Fruit fly (Drosophila melanogaster) whole organism, embryonic: ENCODE measurements around the gene CG7702.

ENCODE experiments used
- Abd-B ChIP-seq: fragments of 200-800 bp; sonication (Bioruptor generic); optimal IDR thresholded peaks from 2 replicates; lab custom pipeline; 2018; ENCODE audit warnings: missing biosample characterization, mild to moderate bottlenecking, missing genetic modification characterization, moderate library complexity
- Antp ChIP-seq: fragments of 200-800 bp; sonication (Bioruptor generic); optimal IDR thresholded peaks from 3 replicates; lab custom pipeline; 2016; ENCODE audit warnings: missing biosample characterization, missing genetic modification characterization
- Awh ChIP-seq: fragments of 200-800 bp; sonication (Bioruptor generic); IDR thresholded peaks from 2 replicates; pipeline ENCODE4, ENCODE4 v1.3.6; 2022; ENCODE audit warnings: missing biosample characterization, missing genetic modification characterization
- CG10543 ChIP-seq: fragments of 200-800 bp; sonication (Bioruptor generic); optimal IDR thresholded peaks from 3 replicates; lab custom pipeline; 2017; ENCODE audit warnings: missing biosample characterization, mild to moderate bottlenecking, missing genetic modification characterization, moderate library complexity
- CG10654 ChIP-seq: fragments of 200-800 bp; sonication (Bioruptor generic); optimal IDR thresholded peaks from 2 replicates; lab custom pipeline; 2016; ENCODE audit warnings: missing biosample characterization, missing genetic modification characterization
- CG12104 ChIP-seq: fragments of 200-800 bp; sonication (Bioruptor generic); optimal IDR thresholded peaks from 3 replicates; lab custom pipeline; 2016; ENCODE audit warnings: missing biosample characterization, missing genetic modification characterization
- CG12219 ChIP-seq: fragments of 200-800 bp; sonication (Bioruptor generic); optimal IDR thresholded peaks from 3 replicates; lab custom pipeline; 2018; ENCODE audit warnings: missing biosample characterization, mild to moderate bottlenecking, missing genetic modification characterization
- CG13624 ChIP-seq: fragments of 200-800 bp; sonication (Bioruptor generic); optimal IDR thresholded peaks from 2 replicates; lab custom pipeline; 2016; ENCODE audit warnings: missing biosample characterization, missing genetic modification characterization
- CG14014 ChIP-seq: fragments of 200-800 bp; sonication (Bioruptor generic); IDR thresholded peaks from 2 replicates; pipeline ENCODE4 v1.3.6; 2022; ENCODE audit warnings: missing biosample characterization, missing genetic modification characterization
- CG17568 ChIP-seq: fragments of 200-800 bp; sonication (Bioruptor generic); optimal IDR thresholded peaks from 2 replicates; lab custom pipeline; 2018; ENCODE audit warnings: missing biosample characterization, mild to moderate bottlenecking, missing genetic modification characterization, moderate library complexity
- CG1792 ChIP-seq: fragments of 200-800 bp; sonication (Bioruptor generic); optimal IDR thresholded peaks from 2 replicates; lab custom pipeline; 2016; ENCODE audit warnings: missing biosample characterization, missing genetic modification characterization
- CG30020 ChIP-seq: fragments of 200-800 bp; optimal IDR thresholded peaks from 2 replicates; lab custom pipeline; 2019; ENCODE audit warnings: missing biosample characterization, mild to moderate bottlenecking, missing genetic modification characterization, moderate library complexity
- CG32772 ChIP-seq: fragments of 200-800 bp; sonication (Bioruptor generic); IDR thresholded peaks from 2 replicates; pipeline ENCODE4 v1.3.6; 2022; ENCODE audit warnings: missing biosample characterization, missing genetic modification characterization
- CG34422 ChIP-seq: fragments of 200-800 bp; sonication (Bioruptor generic); IDR thresholded peaks from 3 replicates; pipeline ENCODE4 v1.3.6; 2022; ENCODE audit warnings: missing biosample characterization, missing genetic modification characterization
- CG3838 ChIP-seq: fragments of 200-800 bp; sonication (Bioruptor generic); optimal IDR thresholded peaks from 3 replicates; lab custom pipeline; 2016; ENCODE audit warnings: missing biosample characterization, missing genetic modification characterization
- CG4707 ChIP-seq: fragments of 200-800 bp; sonication (Bioruptor generic); optimal IDR thresholded peaks from 2 replicates; lab custom pipeline; 2018; ENCODE audit warnings: missing biosample characterization, mild to moderate bottlenecking, missing genetic modification characterization, moderate library complexity
- CG7372 ChIP-seq: fragments of 200-800 bp; sonication (Bioruptor generic); IDR thresholded peaks from 2 replicates; pipeline ENCODE4 v1.3.6; 2022; ENCODE audit warnings: missing biosample characterization, missing genetic modification characterization
- CG8089 ChIP-seq: fragments of 200-800 bp; sonication (Bioruptor generic); optimal IDR thresholded peaks from 3 replicates; lab custom pipeline; 2016; ENCODE audit warnings: missing biosample characterization, missing genetic modification characterization
- CG8944 ChIP-seq: fragments of 200-800 bp; sonication (Bioruptor generic); optimal IDR thresholded peaks from 3 replicates; lab custom pipeline; 2016; ENCODE audit warnings: missing biosample characterization, missing genetic modification characterization
- CG9727 ChIP-seq: fragments of 200-800 bp; sonication (Bioruptor generic); optimal IDR thresholded peaks from 3 replicates; lab custom pipeline; 2017; ENCODE audit warnings: missing biosample characterization, mild to moderate bottlenecking, missing genetic modification characterization
- Doc2 ChIP-seq: fragments of 200-800 bp; sonication (Bioruptor generic); IDR thresholded peaks from 2 replicates; pipeline ENCODE4 v1.3.6; 2022; ENCODE audit warnings: missing biosample characterization, missing genetic modification characterization
- Dref ChIP-seq: fragments of 200-800 bp; sonication (Bioruptor generic); IDR thresholded peaks from 2 replicates; pipeline ENCODE4 v1.3.6; 2022; ENCODE audit warnings: missing biosample characterization, missing genetic modification characterization
- Fer2 ChIP-seq: fragments of 200-800 bp; sonication (Bioruptor generic); optimal IDR thresholded peaks from 2 replicates; lab custom pipeline; 2018; ENCODE audit warnings: missing biosample characterization, mild to moderate bottlenecking, missing genetic modification characterization, moderate library complexity
- HmgZ ChIP-seq: fragments of 200-800 bp; sonication (Bioruptor generic); optimal IDR thresholded peaks from 2 replicates; lab custom pipeline; 2018; ENCODE audit warnings: missing biosample characterization, mild to moderate bottlenecking, missing genetic modification characterization
- Neu2 ChIP-seq: fragments of 200-800 bp; sonication (Bioruptor generic); optimal IDR thresholded peaks from 3 replicates; lab custom pipeline; 2016; ENCODE audit warnings: missing biosample characterization, missing genetic modification characterization, borderline replicate concordance
- Nf-YB ChIP-seq: fragments of 200-800 bp; sonication (Bioruptor generic); optimal IDR thresholded peaks from 3 replicates; lab custom pipeline; 2019; ENCODE audit warnings: missing biosample characterization, mild to moderate bottlenecking, missing genetic modification characterization, moderate library complexity
- Ptx1 ChIP-seq: fragments of 200-800 bp; sonication (Bioruptor generic); IDR thresholded peaks from 2 replicates; pipeline ENCODE4 v1.3.6; 2022; ENCODE audit warnings: missing biosample characterization, missing genetic modification characterization
- Rfx ChIP-seq: fragments of 200-800 bp; sonication (Bioruptor generic); IDR thresholded peaks from 2 replicates; pipeline ENCODE4 v1.3.6; 2022; ENCODE audit warnings: missing biosample characterization, missing genetic modification characterization
- Side ChIP-seq: fragments of 200-800 bp; sonication (Bioruptor generic); optimal IDR thresholded peaks from 2 replicates; lab custom pipeline; 2016; ENCODE audit warnings: missing biosample characterization, missing genetic modification characterization
- Sox102F ChIP-seq: fragments of 200-800 bp; sonication (Bioruptor generic); optimal IDR thresholded peaks from 2 replicates; lab custom pipeline; 2018; ENCODE audit warnings: missing biosample characterization, mild to moderate bottlenecking, missing genetic modification characterization, moderate library complexity
- Ssrp ChIP-seq: fragments of 200-800 bp; sonication (Bioruptor generic); optimal IDR thresholded peaks from 2 replicates; lab custom pipeline; 2018; ENCODE audit warnings: missing biosample characterization, mild to moderate bottlenecking, missing genetic modification characterization, moderate library complexity
- TFAM ChIP-seq: fragments of 200-800 bp; sonication (Bioruptor generic); optimal IDR thresholded peaks from 2 replicates; lab custom pipeline; 2017; ENCODE audit warnings: missing biosample characterization, missing genetic modification characterization, inconsistent platforms
- bigmax ChIP-seq: fragments of 200-800 bp; sonication (Bioruptor generic); optimal IDR thresholded peaks from 2 replicates; lab custom pipeline; 2018; ENCODE audit warnings: missing biosample characterization, mild to moderate bottlenecking, missing genetic modification characterization
- bsh ChIP-seq, 2 experiments: fragments of 200-800 bp; sonication (Bioruptor generic); optimal IDR thresholded peaks; 2 replicates each; lab custom pipeline; 2017 to 2018; ENCODE audit warnings: mild to moderate bottlenecking in 2 of 2, missing biosample characterization in 2 of 2, missing genetic modification characterization in 2 of 2, moderate library complexity in 1 of 2
- cg ChIP-seq: fragments of 200-800 bp; sonication (Bioruptor generic); optimal IDR thresholded peaks from 3 replicates; lab custom pipeline; 2019; ENCODE audit warnings: missing biosample characterization, mild to moderate bottlenecking, missing genetic modification characterization, moderate library complexity
- eyg ChIP-seq: fragments of 200-800 bp; sonication (Bioruptor generic); optimal IDR thresholded peaks from 3 replicates; lab custom pipeline; 2016; ENCODE audit warnings: missing biosample characterization, missing genetic modification characterization
- fd102C ChIP-seq: fragments of 200-800 bp; sonication (Bioruptor generic); optimal IDR thresholded peaks from 2 replicates; lab custom pipeline; 2018; ENCODE audit warnings: missing biosample characterization, mild to moderate bottlenecking, missing genetic modification characterization, moderate library complexity
- ftz-f1 ChIP-seq: fragments of 200-800 bp; sonication (Bioruptor generic); optimal IDR thresholded peaks from 2 replicates; lab custom pipeline; 2016; ENCODE audit warnings: missing biosample characterization, missing genetic modification characterization
- gem ChIP-seq: fragments of 200-800 bp; sonication (Bioruptor generic); optimal IDR thresholded peaks from 2 replicates; lab custom pipeline; 2019; ENCODE audit warnings: missing biosample characterization, mild to moderate bottlenecking, missing genetic modification characterization, moderate library complexity
- kah ChIP-seq: fragments of 200-800 bp; sonication (Bioruptor generic); optimal IDR thresholded peaks from 2 replicates; lab custom pipeline; 2018; ENCODE audit warnings: missing biosample characterization, mild to moderate bottlenecking, missing genetic modification characterization
- nerfin-1 ChIP-seq: fragments of 200-800 bp; sonication (Bioruptor generic); optimal IDR thresholded peaks from 3 replicates; lab custom pipeline; 2019; ENCODE audit warnings: missing biosample characterization, mild to moderate bottlenecking, missing genetic modification characterization, moderate library complexity
- nmo ChIP-seq: fragments of 200-800 bp; sonication (Bioruptor generic); optimal IDR thresholded peaks from 2 replicates; lab custom pipeline; 2018; ENCODE audit warnings: missing biosample characterization, mild to moderate bottlenecking, missing genetic modification characterization, moderate library complexity
- nom ChIP-seq: fragments of 200-800 bp; sonication (Bioruptor generic); optimal IDR thresholded peaks from 2 replicates; lab custom pipeline; 2017; ENCODE audit warnings: missing biosample characterization, missing genetic modification characterization, mild to moderate bottlenecking, moderate library complexity, missing genetic modification reagents
- onecut ChIP-seq: fragments of 200-800 bp; sonication (Bioruptor generic); IDR thresholded peaks from 2 replicates; pipeline ENCODE4 v1.3.6; 2022; ENCODE audit warnings: missing biosample characterization, missing genetic modification characterization
- pzg ChIP-seq: fragments of 200-800 bp; sonication (Bioruptor generic); optimal IDR thresholded peaks from 3 replicates; lab custom pipeline; 2018; ENCODE audit warnings: missing biosample characterization, mild to moderate bottlenecking, missing genetic modification characterization, moderate library complexity
- shn ChIP-seq: fragments of 200-800 bp; sonication (Bioruptor generic); optimal IDR thresholded peaks from 3 replicates; lab custom pipeline; 2016; ENCODE audit warnings: missing biosample characterization, missing genetic modification characterization
- so ChIP-seq: fragments of 200-800 bp; sonication (Bioruptor generic); IDR thresholded peaks from 3 replicates; pipeline ENCODE4 v1.3.6; 2022; ENCODE audit warnings: missing biosample characterization, missing genetic modification characterization
- sqz ChIP-seq: fragments of 200-800 bp; sonication (Bioruptor generic); optimal IDR thresholded peaks from 3 replicates; lab custom pipeline; 2018; ENCODE audit warnings: missing biosample characterization, mild to moderate bottlenecking, missing genetic modification characterization
- stc ChIP-seq: fragments of 200-800 bp; sonication (Bioruptor generic); IDR thresholded peaks from 2 replicates; pipeline ENCODE4 v1.3.6; 2022; ENCODE audit warnings: missing biosample characterization, missing genetic modification characterization
- yki ChIP-seq: fragments of >200 bp; optimal IDR thresholded peaks from 3 replicates; lab custom pipeline; 2018

The CG7702 gene

dm6 chr3R:18719767-18720341 is 50.7 kb downstream of the CG7702 start (continued):
- TF ChIP-seq onecut (peak; percentile 82), cg (GFP tag; lab: Kevin White, UChicago) (no peak), CG9727 (peak; percentile 82), Side (GFP tag; lab: Kevin White, UChicago) (peak; percentile 81), Nf-YB (GFP tag; lab: Kevin White, UChicago) (peak; percentile 64), gem (tag; lab: Kevin White, UChicago) (peak; percentile 90), Neu2 (GFP tag; lab: Kevin White, UChicago) (no peak), CG30020 (tag; lab: Kevin White, UChicago) (no peak), Doc2 (GFP tag; lab: Robert Waterston, UW) (peak; percentile 50; the same call in 1 of the 2 replicates), CG8944 (GFP tag; lab: Kevin White, UChicago) (peak; percentile 69), Ssrp (tag; lab: Kevin White, UChicago) (peak; percentile 77), sqz (peak; percentile 75), CG17568 (GFP tag; lab: Kevin White, UChicago) (peak; percentile 61), CG7372 (GFP tag; lab: Robert Waterston, UW) (peak; percentile 72), CG34422 (GFP tag; lab: Robert Waterston, UW) (peak; percentile 76), CG12219 (GFP tag; lab: Kevin White, UChicago) (peak; percentile 87), bigmax (GFP tag; lab: Kevin White, UChicago) (no peak), pzg (GFP tag; lab: Kevin White, UChicago) (peak; percentile 10), nerfin-1 (tag; lab: Kevin White, UChicago) (peak; percentile 86), ftz-f1 (GFP tag; lab: Kevin White, UChicago) (no peak), CG3838 (GFP tag; lab: Kevin White, UChicago) (peak; percentile 46), Fer2 (peak; percentile 81), CG1792 (GFP tag; lab: Kevin White, UChicago) (peak; percentile 82), CG10543 (peak; percentile 94), CG12104 (GFP tag; lab: Kevin White, UChicago) (peak; percentile 70), eyg (peak; percentile 77), Dref (GFP tag; lab: Robert Waterston, UW) (no peak), CG10654 (GFP tag; lab: Kevin White, UChicago) (peak; percentile 70), bsh (GFP tag; optimal IDR thresholded peaks at IDR 0.05; lab: Kevin White, UChicago) (peak in 1 of 2 experiments; percentile 89), HmgZ (peak; percentile 93), kah (GFP tag; lab: Kevin White, UChicago) (peak; percentile 62), TFAM (GFP tag; lab: Kevin White, UChicago) (peak; percentile 26), nom (GFP tag; lab: Kevin White, UChicago) (peak; percentile 17), CG32772 (GFP tag; lab: Robert Waterston, UW) (peak; percentile 76), Awh (GFP tag; lab: Robert Waterston, UW) (peak; percentile 72), Ptx1 (GFP tag; lab: Robert Waterston, UW) (peak; percentile 84), CG13624 (GFP tag; lab: Kevin White, UChicago) (peak; percentile 83), Rfx (peak; percentile 89), CG8089 (GFP tag; lab: Kevin White, UChicago) (peak; percentile 68), CG4707 (GFP tag; lab: Kevin White, UChicago) (peak; percentile 34), stc (GFP tag; lab: Robert Waterston, UW) (peak; percentile 78), Antp (GFP tag; lab: Kevin White, UChicago) (peak; percentile 81), fd102C (GFP tag; lab: Kevin White, UChicago) (no peak), Sox102F (peak; percentile 84), Abd-B (GFP tag; lab: Kevin White, UChicago) (peak; percentile 81), yki (lab: Kevin White, UChicago) (no peak), shn (GFP tag; lab: Kevin White, UChicago) (peak; percentile 29), so (GFP tag; lab: Robert Waterston, UW) (peak; percentile 66; the same call in 2 of the 3 replicates), nmo (GFP tag; lab: Kevin White, UChicago) (peak; percentile 86), CG14014 (peak; percentile 90)
